Worm (Caenorhabditis elegans) whole organism, L4 larva: ENCODE data around the gene T19C3.6.

Experiments
- D1046.2 ChIP-seq: fragments of 200-800 bp; sonication (Bioruptor generic); IDR thresholded peaks from 2 replicates; pipeline ENCODE4 v1.3.6; 2022; ENCODE audit warnings: missing genetic modification characterization, missing compliant biosample characterization
- F10B5.3 ChIP-seq: sonication (generic microtip); optimal IDR thresholded peaks from 2 replicates; lab custom pipeline; 2016; ENCODE audit warnings: mild to moderate bottlenecking, missing genetic modification characterization, missing compliant biosample characterization
- R02D3.7 ChIP-seq: fragments of 150-350 bp; sonication (generic microtip); optimal IDR thresholded peaks from 3 replicates; lab custom pipeline; 2014; ENCODE audit warnings: missing biosample characterization, missing genetic modification characterization
- T20F7.1 ChIP-seq: fragments of 200-800 bp; sonication (Bioruptor generic); optimal IDR thresholded peaks from 2 replicates; lab custom pipeline; 2018; ENCODE audit warnings: mild to moderate bottlenecking, missing genetic modification characterization, missing compliant biosample characterization
- T26A8.4 ChIP-seq: fragments of 200-800 bp; sonication (Bioruptor generic); IDR thresholded peaks from 2 replicates; pipeline ENCODE4 v1.3.6; 2022; ENCODE audit warnings: missing genetic modification characterization, missing compliant biosample characterization
- Y5F2A.4 ChIP-seq: fragments of 200-800 bp; sonication (Bioruptor generic); optimal IDR thresholded peaks from 2 replicates; lab custom pipeline; 2018; ENCODE audit warnings: mild to moderate bottlenecking, missing genetic modification characterization, missing compliant biosample characterization
- ZK337.2 ChIP-seq: fragments of 200-800 bp; sonication (Bioruptor generic); IDR thresholded peaks from 2 replicates; pipeline ENCODE4 v1.3.6; 2022; ENCODE audit warnings: missing genetic modification reagents, missing genetic modification characterization, missing compliant biosample characterization
- aha-1 ChIP-seq: fragments of 150-350 bp; peaks from one replicate; lab custom pipeline; 2014; ENCODE audit warnings: missing biosample characterization, missing genetic modification characterization
- aly-2 ChIP-seq: sonication (generic microtip); optimal IDR thresholded peaks from 2 replicates; lab custom pipeline; 2018; ENCODE audit warnings: missing biosample characterization, missing genetic modification characterization
- ama-1 ChIP-seq: fragments of 150-350 bp; optimal IDR thresholded peaks from 2 replicates; lab custom pipeline; 2014; ENCODE audit warnings: inconsistent platforms, mixed read lengths
- ceh-28 ChIP-seq: fragments of 150-350 bp; optimal IDR thresholded peaks from 2 replicates; lab custom pipeline; 2014; ENCODE audit warnings: missing biosample characterization, missing genetic modification reagents, missing genetic modification characterization
- ceh-44 ChIP-seq: fragments of 200-800 bp; sonication (Bioruptor generic); IDR thresholded peaks from 2 replicates; pipeline ENCODE4 v1.3.6; 2022; ENCODE audit warnings: missing genetic modification reagents, missing genetic modification characterization, missing compliant biosample characterization
- ceh-82 ChIP-seq: sonication (generic microtip); optimal IDR thresholded peaks from 2 replicates; lab custom pipeline; 2017; ENCODE audit warnings: missing biosample characterization, missing genetic modification characterization
- ces-1 ChIP-seq: fragments of 150-350 bp; sonication (generic microtip); optimal IDR thresholded peaks from 4 replicates; lab custom pipeline; 2014; ENCODE audit warnings: missing biosample characterization, missing genetic modification reagents, missing genetic modification characterization
- ctbp-1 ChIP-seq: fragments of 200-800 bp; sonication (Bioruptor generic); IDR thresholded peaks from 2 replicates; pipeline ENCODE4 v1.3.6; 2022; ENCODE audit warnings: missing genetic modification reagents, missing genetic modification characterization, missing compliant biosample characterization
- daf-12 ChIP-seq: fragments of 150-350 bp; optimal IDR thresholded peaks from 2 replicates; lab custom pipeline; 2014; ENCODE audit warnings: missing biosample characterization, missing genetic modification reagents, missing genetic modification characterization
- daf-16 ChIP-seq, 3 experiments: sonication (generic microtip); optimal IDR thresholded peaks; 2 replicates each; lab custom pipeline; 2016 to 2017; ENCODE audit warnings: missing genetic modification characterization in 3 of 3, missing genetic modification reagents in 3 of 3, mild to moderate bottlenecking in 2 of 3, missing compliant biosample characterization in 2 of 3, missing biosample characterization in 1 of 3, moderate library complexity in 1 of 3
- daf-19 ChIP-seq: fragments of 200-800 bp; sonication (Bioruptor generic); conservative IDR thresholded peaks from 2 replicates; pipeline ENCODE4 v1.3.6; 2022; ENCODE audit warnings: missing genetic modification characterization, missing compliant biosample characterization
- dmd-6 ChIP-seq: fragments of 200-800 bp; sonication (Bioruptor generic); IDR thresholded peaks from 2 replicates; pipeline ENCODE4 v1.3.6; 2022; ENCODE audit warnings: missing genetic modification reagents, missing genetic modification characterization, missing compliant biosample characterization
- dpl-1 ChIP-seq: fragments of 150-350 bp; optimal IDR thresholded peaks from 2 replicates; lab custom pipeline; 2014; ENCODE audit warnings: missing biosample characterization, missing genetic modification reagents, missing genetic modification characterization
- fkh-10 ChIP-seq: fragments of 150-350 bp; optimal IDR thresholded peaks from 2 replicates; lab custom pipeline; 2014; ENCODE audit warnings: missing biosample characterization, missing genetic modification reagents, missing genetic modification characterization
- fos-1 ChIP-seq: fragments of 150-350 bp; optimal IDR thresholded peaks from 2 replicates; lab custom pipeline; 2014; ENCODE audit warnings: missing biosample characterization, missing genetic modification characterization
- hlh-30 ChIP-seq: sonication (generic microtip); optimal IDR thresholded peaks from 2 replicates; lab custom pipeline; 2017; ENCODE audit warnings: antibody characterized with exemption, mild to moderate bottlenecking, missing genetic modification characterization, missing compliant biosample characterization; ENCODE audit not compliant: insufficient read depth
- hmg-1.1 ChIP-seq: fragments of 200-800 bp; sonication (Bioruptor generic); IDR thresholded peaks from 2 replicates; pipeline ENCODE4 v1.3.6; 2022; ENCODE audit warnings: missing genetic modification reagents, missing genetic modification characterization, missing compliant biosample characterization
- jun-1 ChIP-seq: fragments of 150-350 bp; optimal IDR thresholded peaks from 2 replicates; lab custom pipeline; 2014; ENCODE audit warnings: missing biosample characterization, missing genetic modification reagents, missing genetic modification characterization
- lin-1 ChIP-seq: fragments of 200-800 bp; sonication (Bioruptor generic); IDR thresholded peaks from 2 replicates; pipeline ENCODE4 v1.3.6; 2022; ENCODE audit warnings: missing genetic modification reagents, missing genetic modification characterization, missing compliant biosample characterization
- lin-38 ChIP-seq: fragments of 200-800 bp; sonication (Bioruptor generic); IDR thresholded peaks from 2 replicates; pipeline ENCODE4 v1.3.6; 2022; ENCODE audit warnings: missing genetic modification reagents, missing genetic modification characterization, missing compliant biosample characterization
- lin-39 ChIP-seq: fragments of 150-350 bp; optimal IDR thresholded peaks from 2 replicates; lab custom pipeline; 2014; ENCODE audit warnings: missing biosample characterization, missing genetic modification reagents, missing genetic modification characterization
- mdl-1 ChIP-seq, 2 experiments: fragments of 150-350 bp in 1 of 2; sonication (generic microtip) in 1 of 2; optimal IDR thresholded peaks; 2 replicates each; lab custom pipeline; 2014 to 2017; ENCODE audit warnings: missing biosample characterization in 2 of 2, missing genetic modification characterization in 2 of 2
- mxl-2 ChIP-seq: fragments of 200-800 bp; sonication (Bioruptor generic); conservative IDR thresholded peaks from 2 replicates; pipeline ENCODE4 v1.3.6; 2022; ENCODE audit warnings: missing genetic modification reagents, missing genetic modification characterization, missing compliant biosample characterization
- mxl-3 ChIP-seq: fragments of 200-800 bp; sonication (Bioruptor generic); optimal IDR thresholded peaks from 2 replicates; lab custom pipeline; 2018; ENCODE audit warnings: mild to moderate bottlenecking, missing genetic modification characterization, missing compliant biosample characterization
- nhr-25 ChIP-seq: sonication (generic microtip); optimal IDR thresholded peaks from 2 replicates; lab custom pipeline; 2017; ENCODE audit warnings: missing genetic modification characterization, mild to moderate bottlenecking, missing compliant biosample characterization, antibody characterized with exemption, moderate library complexity, borderline replicate concordance; ENCODE audit not compliant: insufficient read depth
- nhr-28 ChIP-seq: fragments of 150-350 bp; optimal IDR thresholded peaks from 2 replicates; lab custom pipeline; 2014; ENCODE audit warnings: missing biosample characterization, missing genetic modification characterization
- nhr-42 ChIP-seq: fragments of 200-800 bp; sonication (Bioruptor generic); IDR thresholded peaks from 2 replicates; pipeline ENCODE4 v1.3.6; 2022; ENCODE audit warnings: missing genetic modification characterization, missing compliant biosample characterization
- nhr-76 ChIP-seq: fragments of 150-350 bp; optimal IDR thresholded peaks from 2 replicates; lab custom pipeline; 2014; ENCODE audit warnings: missing biosample characterization, missing genetic modification characterization
- php-3 ChIP-seq: fragments of 200-800 bp; sonication (Bioruptor generic); IDR thresholded peaks from 2 replicates; pipeline ENCODE4 v1.3.6; 2022; ENCODE audit warnings: missing genetic modification reagents, missing genetic modification characterization, missing compliant biosample characterization
- rbr-2 ChIP-seq: sonication (generic microtip); optimal IDR thresholded peaks from 2 replicates; lab custom pipeline; 2016; ENCODE audit warnings: missing genotype, missing genetic modification characterization, missing compliant biosample characterization
- snpc-1.2 ChIP-seq: fragments of 200-800 bp; sonication (Bioruptor generic); IDR thresholded peaks from 2 replicates; pipeline ENCODE4 v1.3.6; 2022; ENCODE audit warnings: missing genetic modification reagents, missing genetic modification characterization, missing compliant biosample characterization
- snpc-4 ChIP-seq: fragments of 150-350 bp; optimal IDR thresholded peaks from 2 replicates; lab custom pipeline; 2014; ENCODE audit warnings: missing biosample characterization, missing genetic modification characterization
- unc-39 ChIP-seq: sonication (generic microtip); optimal IDR thresholded peaks from 2 replicates; lab custom pipeline; 2017; ENCODE audit warnings: missing biosample characterization, missing genetic modification characterization
- unc-62 ChIP-seq, 3 experiments: fragments of 150-350 bp in 1 of 3; sonication (generic microtip); optimal IDR thresholded peaks in 2 of 3; peaks in 1 of 3; 1 replicate in 1 of 3; 2 replicates in 2 of 3; lab custom pipeline; 2014 to 2017; ENCODE audit warnings: missing biosample characterization in 3 of 3, missing genetic modification characterization in 3 of 3, missing genetic modification reagents in 3 of 3, missing genotype in 1 of 3
- vab-7 ChIP-seq: fragments of 200-800 bp; sonication (Bioruptor generic); IDR thresholded peaks from 2 replicates; pipeline ENCODE4 v1.3.6; 2022; ENCODE audit warnings: missing genetic modification reagents, missing genetic modification characterization, missing compliant biosample characterization
- zag-1 ChIP-seq: fragments of 150-350 bp; optimal IDR thresholded peaks from 2 replicates; lab custom pipeline; 2014; ENCODE audit warnings: missing biosample characterization, missing genetic modification characterization
- zfp-3 ChIP-seq: fragments of 200-800 bp; sonication (Bioruptor generic); conservative IDR thresholded peaks from 2 replicates; pipeline ENCODE4 v1.3.6; 2022; ENCODE audit warnings: missing genetic modification reagents, missing genetic modification characterization, missing compliant biosample characterization
- zip-11 ChIP-seq: fragments of 200-800 bp; sonication (Bioruptor generic); IDR thresholded peaks from 2 replicates; pipeline ENCODE4 v1.3.6; 2022; ENCODE audit warnings: missing genetic modification characterization, missing compliant biosample characterization
- zip-2 ChIP-seq: fragments of 150-350 bp; optimal IDR thresholded peaks from 2 replicates; lab custom pipeline; 2014; ENCODE audit warnings: missing biosample characterization, missing genetic modification characterization
- ztf-7 ChIP-seq: fragments of 150-350 bp; optimal IDR thresholded peaks from 2 replicates; lab custom pipeline; 2014; ENCODE audit warnings: missing biosample characterization, missing genetic modification characterization

The T19C3.6 gene

DNA sequence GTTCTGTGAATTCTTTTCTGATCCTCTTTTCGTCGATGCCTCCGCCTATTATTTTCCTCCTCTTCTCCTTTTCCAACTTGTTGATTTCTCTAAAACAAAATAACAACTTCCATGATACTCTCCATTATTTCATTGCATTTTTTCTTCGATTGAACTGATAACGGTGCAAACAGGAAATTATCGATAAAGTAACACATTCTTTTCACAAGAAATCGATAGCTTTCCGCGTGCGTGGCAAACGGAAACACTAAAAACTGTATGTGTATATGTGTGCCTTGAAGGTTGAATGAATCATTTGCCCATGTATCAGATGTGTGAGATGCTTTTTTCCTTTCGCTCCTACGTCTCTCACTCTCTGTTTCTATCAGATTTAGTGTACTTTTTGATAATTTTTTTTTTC lies 20.3 kb upstream of the T19C3.6 start (continued):
- no peak for TF ChIP-seq T20F7.1
- TF ChIP-seq Y5F2A.4 (GFP tag; lab: Kevin White, UChicago), result no peak
- TF ChIP-seq nhr-42 (GFP tag; lab: Robert Waterston, UW), result no peak
- no peak for TF ChIP-seq vab-7
- peak; percentile 6 for TF ChIP-seq ceh-28 (tag; lab: Kevin White, UChicago)
- TF ChIP-seq fos-1 (tag; lab: Kevin White, UChicago), result no peak
- TF ChIP-seq lin-39 (tag; lab: Kevin White, UChicago), result no peak
- no peak for TF ChIP-seq daf-16 (GFP tag; optimal IDR thresholded peaks at IDR 0.05; lab: Kevin White, UChicago)
- peak; percentile 91 for TF ChIP-seq daf-16 (tag; optimal IDR thresholded peaks at IDR 0.05; lab: Kevin White, UChicago)
- TF ChIP-seq ama-1, result no peak
- no peak for TF ChIP-seq fkh-10 (GFP tag; lab: Kevin White, UChicago)
- no peak for TF ChIP-seq T26A8.4 (GFP tag; lab: Robert Waterston, UW)
- TF ChIP-seq nhr-76 (tag; lab: Kevin White, UChicago), result no peak
- no peak for TF ChIP-seq unc-39 (tag; lab: Kevin White, UChicago)
- no peak for TF ChIP-seq rbr-2
- no peak for TF ChIP-seq mxl-3 (GFP tag; lab: Kevin White, UChicago)
- no peak for TF ChIP-seq snpc-1.2
- TF ChIP-seq, all 104 proteins: peak for 15

DNA sequence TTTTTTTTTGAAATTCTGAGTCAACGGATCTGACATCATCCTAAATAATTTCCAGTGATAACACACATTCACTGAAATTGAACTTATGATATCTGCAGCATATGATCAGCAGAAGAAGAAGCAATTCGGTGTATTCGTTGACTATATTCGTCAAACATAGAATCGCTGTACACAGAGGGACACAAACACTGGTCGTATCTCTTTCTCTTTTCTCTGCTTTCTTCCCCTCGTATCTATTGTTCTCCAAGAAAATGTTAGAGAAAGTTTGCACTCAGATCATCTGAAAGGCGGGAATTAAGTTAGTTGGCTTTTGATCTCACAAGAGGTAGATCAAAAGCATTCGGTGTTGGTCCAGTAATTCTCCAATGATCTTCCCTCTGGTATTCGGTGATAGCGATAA lies 19.2 kb upstream of the T19C3.6 start:
- TF ChIP-seq nhr-28 (peak; percentile 58), ceh-82 (tag; lab: Kevin White, UChicago) (no peak), mdl-1 (tag; optimal IDR thresholded peaks at IDR 0.05; lab: Kevin White, UChicago) (peak in 1 of 2 experiments; percentile 2), zag-1 (tag; lab: Kevin White, UChicago) (no peak), aha-1 (peak; percentile 87), ZK337.2 (GFP tag; lab: Robert Waterston, UW) (no peak)

DNA sequence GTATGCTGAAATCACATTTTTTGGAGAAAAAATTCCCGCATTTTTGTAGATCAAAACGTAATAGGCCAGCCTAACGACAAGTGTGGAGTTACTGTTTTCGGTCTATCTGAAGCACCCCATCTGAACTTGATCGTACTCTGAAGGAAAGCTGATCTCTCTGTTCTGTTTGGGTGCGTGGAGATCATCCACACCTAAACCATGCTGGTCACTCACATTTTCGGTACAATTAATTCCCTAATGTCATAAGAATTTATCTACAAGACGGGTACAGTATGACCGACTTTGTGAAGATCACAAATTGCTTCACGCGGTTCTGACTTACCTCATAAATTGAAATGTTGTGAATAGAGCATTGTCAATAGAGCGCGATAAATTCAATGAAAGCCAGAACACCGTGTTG lies 18.6 kb upstream of the T19C3.6 start:
- TF ChIP-seq ces-1 (GFP tag; lab: Kevin White, UChicago) (no peak), nhr-28 (peak; percentile 52)

DNA sequence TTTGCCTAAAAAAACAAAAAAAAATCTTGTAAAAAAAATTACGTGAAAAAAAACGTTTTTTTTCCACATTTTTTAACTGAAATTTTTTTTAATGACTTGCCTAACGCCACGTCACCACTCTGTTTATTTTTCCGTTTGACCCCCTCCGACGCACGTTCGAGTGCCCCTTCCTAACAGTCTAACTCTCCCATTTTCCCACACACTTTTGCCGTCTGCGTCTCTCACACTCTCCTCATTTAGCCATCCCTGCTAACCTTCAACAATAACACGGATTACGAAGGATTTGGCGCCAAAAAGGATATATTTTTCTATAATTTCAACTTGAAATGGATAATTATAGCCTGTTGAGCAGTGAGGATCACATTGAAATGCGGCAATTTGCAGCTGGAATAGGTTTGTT lies 15.9 kb upstream of the T19C3.6 start:
- TF ChIP-seq mxl-2, result no peak
- TF ChIP-seq dpl-1 (GFP tag; lab: Kevin White, UChicago), result no peak
- no peak for TF ChIP-seq nhr-25 (tag; lab: Kevin White, UChicago)
- TF ChIP-seq zfp-3 (GFP tag; lab: Robert Waterston, UW), result no peak
- no peak for TF ChIP-seq aly-2
- no peak for TF ChIP-seq snpc-4 (tag; lab: Kevin White, UChicago)
- TF ChIP-seq ztf-7 (tag; lab: Kevin White, UChicago), result no peak
- no peak for TF ChIP-seq ceh-28 (tag; lab: Kevin White, UChicago)
- TF ChIP-seq snpc-1.2, result no peak
- TF ChIP-seq dmd-6 (GFP tag; lab: Robert Waterston, UW), result no peak
- no peak for TF ChIP-seq nhr-76 (tag; lab: Kevin White, UChicago)
- 0 out of 2 replicates have a peak, but pooled peaks have one; percentile 25 for TF ChIP-seq lin-38 (GFP tag; lab: Robert Waterston, UW)
- 0 out of 2 replicates have a peak, but pooled peaks have one; percentile 25 for TF ChIP-seq hmg-1.1 (GFP tag; lab: Robert Waterston, UW)
- no peak for TF ChIP-seq ceh-44
- no peak for TF ChIP-seq zip-11 (GFP tag; lab: Robert Waterston, UW)
- TF ChIP-seq F10B5.3, result no peak
- TF ChIP-seq php-3 (GFP tag; lab: Robert Waterston, UW), result no peak
- TF ChIP-seq lin-1 (GFP tag; lab: Robert Waterston, UW), result no peak
- TF ChIP-seq daf-12 (tag; lab: Kevin White, UChicago), result no peak
- no peak for TF ChIP-seq mdl-1 (tag; optimal IDR thresholded peaks at IDR 0.05; lab: Kevin White, UChicago)
- TF ChIP-seq jun-1 (tag; lab: Kevin White, UChicago), result no peak
- TF ChIP-seq daf-19 (GFP tag; lab: Robert Waterston, UW), result no peak
- TF ChIP-seq unc-62 (GFP tag; optimal IDR thresholded peaks at IDR 0.05 in 1 of 2; lab: Kevin White, UChicago), result no peak
- no peak for TF ChIP-seq unc-62 (tag; optimal IDR thresholded peaks at IDR 0.05; lab: Kevin White, UChicago)
- no peak for TF ChIP-seq R02D3.7 (tag; lab: Kevin White, UChicago)
- no peak for TF ChIP-seq nhr-28
- no peak for TF ChIP-seq zip-2 (tag; lab: Kevin White, UChicago)
- no peak for TF ChIP-seq ctbp-1 (GFP tag; lab: Robert Waterston, UW)
- TF ChIP-seq D1046.2 (GFP tag; lab: Robert Waterston, UW), result no peak
- TF ChIP-seq hlh-30, result no peak
